Fruit fly (Drosophila melanogaster) whole organism, embryonic: ENCODE measurements around the gene CG42726.

Experiments used
- B-H1 ChIP-seq: fragments of 200-800 bp; sonication (Bioruptor generic); IDR thresholded peaks from 3 replicates; pipeline ENCODE4 v1.3.6; 2022; ENCODE audit warnings: missing biosample characterization, missing genetic modification characterization
- CG10431 ChIP-seq: fragments of 200-800 bp; sonication (Bioruptor generic); optimal IDR thresholded peaks from 3 replicates; lab custom pipeline; 2018; ENCODE audit warnings: missing biosample characterization, mild to moderate bottlenecking, missing genetic modification characterization
- CG10654 ChIP-seq: fragments of 200-800 bp; sonication (Bioruptor generic); optimal IDR thresholded peaks from 2 replicates; lab custom pipeline; 2016; ENCODE audit warnings: missing biosample characterization, missing genetic modification characterization
- CG11093 ChIP-seq: fragments of 200-800 bp; sonication (Bioruptor generic); IDR thresholded peaks from 3 replicates; pipeline ENCODE4 v1.3.6; 2022; ENCODE audit warnings: missing biosample characterization, missing genetic modification characterization
- CG12236 ChIP-seq: fragments of 200-800 bp; sonication (Bioruptor generic); optimal IDR thresholded peaks from 2 replicates; lab custom pipeline; 2016; ENCODE audit warnings: missing biosample characterization, missing genetic modification characterization
- CG12659 ChIP-seq: fragments of 200-800 bp; sonication (Bioruptor generic); optimal IDR thresholded peaks from 3 replicates; lab custom pipeline; 2017; ENCODE audit warnings: mild to moderate bottlenecking, missing biosample characterization, missing genetic modification reagents, missing genetic modification characterization
- CG16813 ChIP-seq: fragments of 200-800 bp; sonication (Bioruptor generic); IDR thresholded peaks from 3 replicates; pipeline ENCODE4 v1.3.6; 2022; ENCODE audit warnings: missing biosample characterization, missing genetic modification characterization; ENCODE audit not compliant: partially characterized antibody
- CG17802 ChIP-seq: fragments of 200-800 bp; sonication (Bioruptor generic); optimal IDR thresholded peaks from 2 replicates; lab custom pipeline; 2018; ENCODE audit warnings: missing biosample characterization, mild to moderate bottlenecking, missing genetic modification characterization, moderate library complexity
- CG32532 ChIP-seq: fragments of 200-800 bp; sonication (Bioruptor generic); IDR thresholded peaks from 2 replicates; pipeline ENCODE4 v1.3.6; 2022; ENCODE audit warnings: missing biosample characterization, missing genetic modification characterization
- CG3847 ChIP-seq: fragments of 200-800 bp; sonication (Bioruptor generic); IDR thresholded peaks from 2 replicates; pipeline ENCODE4 v1.3.6; 2022; ENCODE audit warnings: missing biosample characterization, missing genetic modification characterization
- CG42726 ChIP-seq: fragments of 200-800 bp; sonication (Bioruptor generic); IDR thresholded peaks from 2 replicates; pipeline ENCODE4 v1.3.6; 2022; ENCODE audit warnings: missing biosample characterization, missing genetic modification characterization; ENCODE audit not compliant: partially characterized antibody
- CG6654 ChIP-seq: fragments of 200-800 bp; sonication (Bioruptor generic); optimal IDR thresholded peaks from 2 replicates; lab custom pipeline; 2017; ENCODE audit warnings: missing biosample characterization, mild to moderate bottlenecking, missing genetic modification characterization
- CG6813 ChIP-seq: fragments of 200-800 bp; sonication (Bioruptor generic); optimal IDR thresholded peaks from 2 replicates; lab custom pipeline; 2017; ENCODE audit warnings: missing biosample characterization, missing genetic modification characterization, mild to moderate bottlenecking, moderate library complexity, missing genetic modification reagents
- CG8944 ChIP-seq: fragments of 200-800 bp; sonication (Bioruptor generic); optimal IDR thresholded peaks from 3 replicates; lab custom pipeline; 2016; ENCODE audit warnings: missing biosample characterization, missing genetic modification characterization
- CG9215 ChIP-seq: fragments of 200-800 bp; sonication (Bioruptor generic); IDR thresholded peaks from 2 replicates; pipeline ENCODE4 v1.3.6; 2022; ENCODE audit warnings: missing biosample characterization, missing genetic modification characterization
- Chrac-16 ChIP-seq: fragments of 200-800 bp; sonication (Bioruptor generic); optimal IDR thresholded peaks from 3 replicates; lab custom pipeline; 2016; ENCODE audit warnings: missing biosample characterization, missing genetic modification characterization
- CkIIα-i1 ChIP-seq: fragments of 200-800 bp; sonication (Bioruptor generic); IDR thresholded peaks from 2 replicates; pipeline ENCODE4 v1.3.6; 2022; ENCODE audit warnings: missing biosample characterization, missing genetic modification characterization
- D19A ChIP-seq: fragments of 200-800 bp; optimal IDR thresholded peaks from 3 replicates; lab custom pipeline; 2019; ENCODE audit warnings: missing biosample characterization, mild to moderate bottlenecking, missing genetic modification characterization, moderate library complexity
- E2f1 ChIP-seq: fragments of 200-800 bp; sonication (Bioruptor generic); IDR thresholded peaks from 2 replicates; pipeline ENCODE4 v1.3.6; 2022; ENCODE audit warnings: missing biosample characterization, missing genetic modification characterization
- H2.0 ChIP-seq: fragments of 200-800 bp; sonication (Bioruptor generic); IDR thresholded peaks from 2 replicates; pipeline ENCODE4 v1.3.6; 2022; ENCODE audit warnings: missing biosample characterization, missing genetic modification characterization
- HLH54F ChIP-seq: fragments of 200-800 bp; sonication (Bioruptor generic); optimal IDR thresholded peaks from 3 replicates; lab custom pipeline; 2016; ENCODE audit warnings: missing biosample characterization, missing genetic modification characterization
- Hmr ChIP-seq: fragments of 200-800 bp; sonication (Bioruptor generic); optimal IDR thresholded peaks from 3 replicates; lab custom pipeline; 2017; ENCODE audit warnings: mild to moderate bottlenecking, missing biosample characterization, missing genetic modification reagents, missing genetic modification characterization
- Hsf ChIP-seq: fragments of 200-800 bp; sonication (Bioruptor generic); optimal IDR thresholded peaks from 3 replicates; lab custom pipeline; 2016; ENCODE audit warnings: missing biosample characterization, missing genetic modification characterization
- NC2β ChIP-seq: fragments of 200-800 bp; sonication (Bioruptor generic); optimal IDR thresholded peaks from 2 replicates; lab custom pipeline; 2016; ENCODE audit warnings: missing biosample characterization, missing genetic modification characterization
- Oaz ChIP-seq: fragments of 200-800 bp; sonication (Bioruptor generic); IDR thresholded peaks from 2 replicates; pipeline ENCODE4 v1.3.6; 2022; ENCODE audit warnings: missing biosample characterization, missing genetic modification characterization
- Pdp1 ChIP-seq, 2 experiments: fragments of 200-800 bp; sonication (Bioruptor generic); optimal IDR thresholded peaks; 3 replicates each; lab custom pipeline; 2016; ENCODE audit warnings: missing biosample characterization in 2 of 2, missing genetic modification characterization in 2 of 2, mild to moderate bottlenecking in 1 of 2, moderate library complexity in 1 of 2
- az2 ChIP-seq: fragments of 200-800 bp; sonication (Bioruptor generic); optimal IDR thresholded peaks from 3 replicates; lab custom pipeline; 2016; ENCODE audit warnings: missing biosample characterization, missing genetic modification characterization
- bcd ChIP-seq: fragments of 200-800 bp; sonication (Bioruptor generic); optimal IDR thresholded peaks from 2 replicates; lab custom pipeline; 2017; ENCODE audit warnings: missing biosample characterization, mild to moderate bottlenecking, missing genetic modification characterization
- caup ChIP-seq: fragments of 200-800 bp; sonication (Bioruptor generic); optimal IDR thresholded peaks from 3 replicates; lab custom pipeline; 2017; ENCODE audit warnings: missing biosample characterization, mild to moderate bottlenecking, missing genetic modification characterization, moderate library complexity; ENCODE audit not compliant: severe bottlenecking
- chinmo ChIP-seq: fragments of 200-800 bp; sonication (Bioruptor generic); IDR thresholded peaks from 4 replicates; pipeline ENCODE4 v1.3.6; 2022; ENCODE audit warnings: missing biosample characterization, missing genetic modification characterization; ENCODE audit not compliant: partially characterized antibody
- dmrt11E ChIP-seq: fragments of 200-800 bp; sonication (Bioruptor generic); optimal IDR thresholded peaks from 3 replicates; lab custom pipeline; 2018; ENCODE audit warnings: missing biosample characterization, mild to moderate bottlenecking, missing genetic modification characterization, moderate library complexity
- dmrt99B ChIP-seq: fragments of 200-800 bp; sonication (Bioruptor generic); optimal IDR thresholded peaks from 2 replicates; lab custom pipeline; 2018; ENCODE audit warnings: missing biosample characterization, mild to moderate bottlenecking, missing genetic modification characterization, moderate library complexity
- gcm ChIP-seq: fragments of 200-800 bp; sonication (Bioruptor generic); optimal IDR thresholded peaks from 2 replicates; lab custom pipeline; 2019; ENCODE audit warnings: missing biosample characterization, mild to moderate bottlenecking, missing genetic modification characterization, moderate library complexity
- ham ChIP-seq: fragments of 200-800 bp; sonication (Bioruptor generic); IDR thresholded peaks from 2 replicates; pipeline ENCODE4 v1.3.6; 2022; ENCODE audit warnings: missing biosample characterization, missing genetic modification characterization
- her ChIP-seq: fragments of 200-800 bp; sonication (Bioruptor generic); optimal IDR thresholded peaks from 2 replicates; lab custom pipeline; 2016; ENCODE audit warnings: missing biosample characterization, missing genetic modification characterization
- ind ChIP-seq: fragments of 200-800 bp; sonication (Bioruptor generic); optimal IDR thresholded peaks from 3 replicates; lab custom pipeline; 2016; ENCODE audit warnings: missing biosample characterization, missing genetic modification characterization
- lab ChIP-seq: fragments of 200-800 bp; sonication (Bioruptor generic); optimal IDR thresholded peaks from 3 replicates; lab custom pipeline; 2017; ENCODE audit warnings: missing biosample characterization, missing genetic modification characterization, mild to moderate bottlenecking, moderate library complexity, missing genetic modification reagents
- lmd ChIP-seq: fragments of 200-800 bp; sonication (Bioruptor generic); IDR thresholded peaks from 2 replicates; pipeline ENCODE4 v1.3.6; 2022; ENCODE audit warnings: missing biosample characterization, missing genetic modification characterization
- lola ChIP-seq, 3 experiments: fragments of >200 bp in 2 of 3; fragments of 200-800 bp in 1 of 3; sonication (Bioruptor generic) in 1 of 3; optimal IDR thresholded peaks; 2 replicates each; lab custom pipeline; 2017 to 2019; ENCODE audit warnings: missing biosample characterization in 3 of 3, missing genetic modification characterization in 3 of 3, mild to moderate bottlenecking in 1 of 3, moderate library complexity in 1 of 3
- nom ChIP-seq: fragments of 200-800 bp; sonication (Bioruptor generic); optimal IDR thresholded peaks from 2 replicates; lab custom pipeline; 2017; ENCODE audit warnings: missing biosample characterization, missing genetic modification characterization, mild to moderate bottlenecking, moderate library complexity, missing genetic modification reagents
- pfk ChIP-seq: fragments of 200-800 bp; sonication (Bioruptor generic); optimal IDR thresholded peaks from 2 replicates; lab custom pipeline; 2018; ENCODE audit warnings: missing biosample characterization, mild to moderate bottlenecking, missing genetic modification characterization, moderate library complexity
- pzg ChIP-seq: fragments of 200-800 bp; sonication (Bioruptor generic); optimal IDR thresholded peaks from 3 replicates; lab custom pipeline; 2018; ENCODE audit warnings: missing biosample characterization, mild to moderate bottlenecking, missing genetic modification characterization, moderate library complexity
- ranshi ChIP-seq: fragments of 200-800 bp; sonication (Bioruptor generic); IDR thresholded peaks from 2 replicates; pipeline ENCODE4 v1.3.6; 2022; ENCODE audit warnings: missing biosample characterization, missing genetic modification characterization
- sd ChIP-seq: fragments of 200-800 bp; sonication (Bioruptor generic); optimal IDR thresholded peaks from 3 replicates; lab custom pipeline; 2018; ENCODE audit warnings: missing biosample characterization, mild to moderate bottlenecking, missing genetic modification characterization, moderate library complexity
- slou ChIP-seq: fragments of 200-800 bp; sonication (Bioruptor generic); optimal IDR thresholded peaks from 3 replicates; lab custom pipeline; 2016; ENCODE audit warnings: missing biosample characterization, missing genetic modification characterization
- sna ChIP-seq: fragments of 200-800 bp; sonication (Bioruptor generic); IDR thresholded peaks from 2 replicates; pipeline ENCODE4 v1.3.6; 2022; ENCODE audit warnings: missing biosample characterization, missing genetic modification characterization; ENCODE audit not compliant: partially characterized antibody
- so ChIP-seq: fragments of 200-800 bp; sonication (Bioruptor generic); IDR thresholded peaks from 3 replicates; pipeline ENCODE4 v1.3.6; 2022; ENCODE audit warnings: missing biosample characterization, missing genetic modification characterization
- tap ChIP-seq: fragments of 200-800 bp; optimal IDR thresholded peaks from 3 replicates; lab custom pipeline; 2019; ENCODE audit warnings: missing biosample characterization, mild to moderate bottlenecking, missing genetic modification characterization, moderate library complexity
- ttk ChIP-seq: fragments of 200-800 bp; sonication (Bioruptor generic); IDR thresholded peaks from 2 replicates; pipeline ENCODE4 v2.1.2; 2022; ENCODE audit warnings: missing biosample characterization, missing genetic modification characterization
- z ChIP-seq: fragments of 200-800 bp; sonication (Bioruptor generic); IDR thresholded peaks from 3 replicates; pipeline ENCODE4 v1.3.6; 2022; ENCODE audit warnings: missing biosample characterization, missing genetic modification characterization

The CG42726 gene

dm6 chr3R:15332994-15333393 lies 14.9 kb upstream of the CG42726 start, which contains the start of the genes Fkbp39 and Cyfip (continued):
- TF ChIP-seq Chrac-16 (GFP tag; lab: Kevin White, UChicago) (peak; percentile 40), NC2β (GFP tag; lab: Kevin White, UChicago) (peak; percentile 80), pfk (GFP tag; lab: Kevin White, UChicago) (peak; percentile 15), Oaz (GFP tag; lab: Robert Waterston, UW) (no peak), CG32532 (peak; percentile 64), so (GFP tag; lab: Robert Waterston, UW) (no peak), CG10654 (GFP tag; lab: Kevin White, UChicago) (peak; percentile 10), ranshi (no peak; the same call in 1 of the 2 replicates), sd (no peak), caup (GFP tag; lab: Kevin White, UChicago) (peak; percentile 64), CG16813 (peak; percentile 74), ham (GFP tag; lab: Robert Waterston, UW) (no peak), CG6654 (GFP tag; lab: Kevin White, UChicago) (no peak), z (GFP tag; lab: Robert Waterston, UW) (no peak), lola (GFP tag; optimal IDR thresholded peaks at IDR 0.05; lab: Kevin White, UChicago) (no peak), H2.0 (GFP tag; lab: Robert Waterston, UW) (no peak), tap (tag; lab: Kevin White, UChicago) (no peak), dmrt11E (tag; lab: Kevin White, UChicago) (no peak), nom (GFP tag; lab: Kevin White, UChicago) (no peak), az2 (GFP tag; lab: Kevin White, UChicago) (peak; percentile 6), E2f1 (GFP tag; lab: Robert Waterston, UW) (no peak; the same call in 1 of the 2 replicates), Hmr (GFP tag; lab: Kevin White, UChicago) (peak; percentile 78), CG10431 (GFP tag; lab: Kevin White, UChicago) (no peak), CG11093 (GFP tag; lab: Robert Waterston, UW) (no peak), chinmo (GFP tag; lab: Robert Waterston, UW) (0 out of 4 replicates have a peak, but pooled peaks have one; percentile 65), CG9215 (GFP tag; lab: Robert Waterston, UW) (no peak), sna (GFP tag; lab: Robert Waterston, UW) (peak; percentile 54; the same call in 1 of the 2 replicates), slou (peak; percentile 20), CkIIα-i1 (GFP tag; lab: Robert Waterston, UW) (no peak), B-H1 (GFP tag; lab: Robert Waterston, UW) (no peak), CG17802 (tag; lab: Kevin White, UChicago) (no peak), CG42726 (GFP tag; lab: Robert Waterston, UW) (peak; percentile 80), gcm (GFP tag; lab: Kevin White, UChicago) (no peak), Hsf (GFP tag; lab: Kevin White, UChicago) (peak; percentile 46), CG8944 (GFP tag; lab: Kevin White, UChicago) (peak; percentile 38), her (GFP tag; lab: Kevin White, UChicago) (peak; percentile 71), bcd (GFP tag; lab: Kevin White, UChicago) (no peak), lab (GFP tag; lab: Kevin White, UChicago) (no peak), CG6813 (no peak), CG3847 (GFP tag; lab: Robert Waterston, UW) (peak; percentile 69), Pdp1 (GFP tag; optimal IDR thresholded peaks at IDR 0.05; lab: Kevin White, UChicago) (peak; percentile 30 to 90), dmrt99B (tag; lab: Kevin White, UChicago) (no peak), D19A (no peak), CG12236 (GFP tag; lab: Kevin White, UChicago) (no peak), ind (GFP tag; lab: Kevin White, UChicago) (peak; percentile 25), pzg (GFP tag; lab: Kevin White, UChicago) (peak; percentile 100), CG12659 (GFP tag; lab: Kevin White, UChicago) (peak; percentile 91), HLH54F (GFP tag; lab: Kevin White, UChicago) (peak; percentile 64), ttk (GFP tag; lab: Robert Waterston, UW) (no peak), lmd (no peak; the same call in 1 of the 2 replicates)
